Fruit fly (Drosophila melanogaster) whole organism, embryonic: Measurements from ENCODE around the gene Sk1.

ENCODE experiments used
- Asciz ChIP-seq: fragments of 200-800 bp; sonication (Bioruptor generic); optimal IDR thresholded peaks from 2 replicates; lab custom pipeline; 2017; ENCODE audit warnings: missing biosample characterization, mild to moderate bottlenecking, missing genetic modification characterization, missing genetic modification reagents
- Blimp-1 ChIP-seq: fragments of 200-800 bp; sonication (Bioruptor generic); optimal IDR thresholded peaks from 3 replicates; lab custom pipeline; 2018; ENCODE audit warnings: missing biosample characterization, missing genetic modification characterization, mild to moderate bottlenecking, moderate library complexity, missing genetic modification reagents
- Bteb2 ChIP-seq: fragments of 200-800 bp; sonication (Bioruptor generic); optimal IDR thresholded peaks from 2 replicates; lab custom pipeline; 2016; ENCODE audit warnings: missing biosample characterization, missing genetic modification characterization
- CG10274 ChIP-seq: fragments of 200-800 bp; sonication (Bioruptor generic); optimal IDR thresholded peaks from 3 replicates; lab custom pipeline; 2017; ENCODE audit warnings: missing biosample characterization, mild to moderate bottlenecking, missing genetic modification characterization
- CG10959 ChIP-seq: fragments of 200-800 bp; sonication (Bioruptor generic); IDR thresholded peaks from 2 replicates; pipeline ENCODE4 v1.3.6; 2022; ENCODE audit warnings: missing biosample characterization, missing genetic modification characterization
- CG11560 ChIP-seq: fragments of 200-800 bp; sonication (Bioruptor generic); IDR thresholded peaks from 3 replicates; pipeline ENCODE4 v1.3.6; 2022; ENCODE audit warnings: missing biosample characterization, missing genetic modification characterization
- CG11695 ChIP-seq: fragments of 200-800 bp; sonication (Bioruptor generic); IDR thresholded peaks from 3 replicates; pipeline ENCODE4 v1.3.6; 2022; ENCODE audit warnings: missing biosample characterization, missing genetic modification characterization
- CG13296 ChIP-seq: fragments of 200-800 bp; sonication (Bioruptor generic); optimal IDR thresholded peaks from 3 replicates; lab custom pipeline; 2018; ENCODE audit warnings: missing biosample characterization, mild to moderate bottlenecking, missing genetic modification characterization
- CG14441 ChIP-seq: fragments of 200-800 bp; sonication (Bioruptor generic); IDR thresholded peaks from 2 replicates; pipeline ENCODE4 v1.3.6; 2022; ENCODE audit warnings: missing biosample characterization, missing genetic modification characterization
- CG15073 ChIP-seq: fragments of 200-800 bp; sonication (Bioruptor generic); optimal IDR thresholded peaks from 2 replicates; lab custom pipeline; 2016; ENCODE audit warnings: missing biosample characterization, missing genetic modification characterization
- CG16779 ChIP-seq: fragments of 200-800 bp; sonication (Bioruptor generic); IDR thresholded peaks from 2 replicates; pipeline ENCODE4 v1.3.6; 2022; ENCODE audit warnings: missing biosample characterization, missing genetic modification characterization
- CG17328 ChIP-seq: fragments of 200-800 bp; sonication (Bioruptor generic); IDR thresholded peaks from 2 replicates; pipeline ENCODE4 v1.3.6; 2022; ENCODE audit warnings: missing biosample characterization, missing genetic modification characterization
- CG17612 ChIP-seq: fragments of 200-800 bp; sonication (Bioruptor generic); IDR thresholded peaks from 2 replicates; pipeline ENCODE4 v1.3.6; 2022; ENCODE audit warnings: missing biosample characterization, missing genetic modification characterization
- CG18599 ChIP-seq: fragments of 200-800 bp; sonication (Bioruptor generic); optimal IDR thresholded peaks from 3 replicates; lab custom pipeline; 2017; ENCODE audit warnings: missing biosample characterization, missing genetic modification characterization, mild to moderate bottlenecking, moderate library complexity, missing genetic modification reagents
- CG30431 ChIP-seq: fragments of 200-800 bp; sonication (Bioruptor generic); optimal IDR thresholded peaks from 2 replicates; lab custom pipeline; 2017; ENCODE audit warnings: missing biosample characterization, missing genetic modification characterization
- CG31365 ChIP-seq: fragments of 200-800 bp; sonication (Bioruptor generic); optimal IDR thresholded peaks from 2 replicates; lab custom pipeline; 2018; ENCODE audit warnings: missing biosample characterization, mild to moderate bottlenecking, missing genetic modification characterization
- CG3726 ChIP-seq: fragments of 200-800 bp; sonication (Bioruptor generic); IDR thresholded peaks from 3 replicates; pipeline ENCODE4, ENCODE4 v1.3.6; 2022; ENCODE audit warnings: missing biosample characterization, missing genetic modification characterization
- CG7745 ChIP-seq: fragments of 200-800 bp; sonication (Bioruptor generic); optimal IDR thresholded peaks from 2 replicates; lab custom pipeline; 2018; ENCODE audit warnings: missing biosample characterization, mild to moderate bottlenecking, missing genetic modification characterization, moderate library complexity
- CG9437 ChIP-seq: fragments of 200-800 bp; sonication (Bioruptor generic); optimal IDR thresholded peaks from 2 replicates; lab custom pipeline; 2018; ENCODE audit warnings: missing biosample characterization, mild to moderate bottlenecking, missing genetic modification characterization
- CG9797 ChIP-seq: fragments of 200-800 bp; sonication (Bioruptor generic); optimal IDR thresholded peaks from 3 replicates; lab custom pipeline; 2018; ENCODE audit warnings: missing biosample characterization, mild to moderate bottlenecking, missing genetic modification characterization
- CG9817 ChIP-seq: fragments of 200-800 bp; sonication (Bioruptor generic); optimal IDR thresholded peaks from 2 replicates; lab custom pipeline; 2018; ENCODE audit warnings: missing biosample characterization, mild to moderate bottlenecking, missing genetic modification characterization, moderate library complexity
- Ets65A ChIP-seq: fragments of 200-800 bp; sonication (Bioruptor generic); peaks from one replicate; lab custom pipeline; 2016; ENCODE audit warnings: missing biosample characterization, missing genetic modification characterization
- Fer1 ChIP-seq: fragments of 200-800 bp; sonication (Bioruptor generic); optimal IDR thresholded peaks from 2 replicates; lab custom pipeline; 2017; ENCODE audit warnings: missing biosample characterization, mild to moderate bottlenecking, missing genetic modification characterization
- Hey ChIP-seq: fragments of 200-800 bp; sonication (Bioruptor generic); optimal IDR thresholded peaks from 3 replicates; lab custom pipeline; 2018; ENCODE audit warnings: missing biosample characterization, mild to moderate bottlenecking, missing genetic modification characterization
- Hsf ChIP-seq: fragments of 200-800 bp; sonication (Bioruptor generic); optimal IDR thresholded peaks from 3 replicates; lab custom pipeline; 2016; ENCODE audit warnings: missing biosample characterization, missing genetic modification characterization
- Side ChIP-seq: fragments of 200-800 bp; sonication (Bioruptor generic); optimal IDR thresholded peaks from 2 replicates; lab custom pipeline; 2016; ENCODE audit warnings: missing biosample characterization, missing genetic modification characterization
- Sry-δ ChIP-seq: fragments of 200-800 bp; sonication (Bioruptor generic); optimal IDR thresholded peaks from 2 replicates; lab custom pipeline; 2016; ENCODE audit warnings: missing biosample characterization, missing genetic modification characterization
- Stat92E ChIP-seq, 3 experiments: fragments of >200 bp in 2 of 3; fragments of 200-800 bp in 1 of 3; sonication (Bioruptor generic) in 1 of 3; optimal IDR thresholded peaks; 2 replicates each; lab custom pipeline; 2017 to 2019; ENCODE audit warnings: missing biosample characterization in 3 of 3, missing genetic modification characterization in 3 of 3, mild to moderate bottlenecking in 1 of 3, moderate library complexity in 1 of 3
- chif ChIP-seq, 2 experiments: fragments of 200-800 bp; sonication (Bioruptor generic); optimal IDR thresholded peaks; 3 replicates each; lab custom pipeline; 2016; ENCODE audit warnings: missing biosample characterization in 2 of 2, missing genetic modification characterization in 2 of 2
- chm ChIP-seq: fragments of 200-800 bp; sonication (Bioruptor generic); IDR thresholded peaks from 2 replicates; pipeline ENCODE4 v1.3.6; 2022; ENCODE audit warnings: missing biosample characterization, missing genetic modification characterization
- corto ChIP-seq: fragments of 200-800 bp; sonication (Bioruptor generic); optimal IDR thresholded peaks from 2 replicates; lab custom pipeline; 2016; ENCODE audit warnings: missing biosample characterization, mild to moderate bottlenecking, missing genetic modification characterization, moderate library complexity
- dan ChIP-seq: fragments of 200-800 bp; sonication (Bioruptor generic); IDR thresholded peaks from 2 replicates; pipeline ENCODE4 v1.3.6; 2022; ENCODE audit warnings: missing biosample characterization, missing genetic modification characterization
- dpn ChIP-seq, 2 experiments: fragments of 200-800 bp; sonication (Bioruptor generic); optimal IDR thresholded peaks; 3 replicates each; lab custom pipeline; 2016; ENCODE audit warnings: missing biosample characterization in 2 of 2, missing genetic modification characterization in 2 of 2
- ems ChIP-seq: fragments of 200-800 bp; sonication (Bioruptor generic); optimal IDR thresholded peaks from 3 replicates; lab custom pipeline; 2016; ENCODE audit warnings: missing biosample characterization, missing genetic modification characterization
- esg ChIP-seq: fragments of 200-800 bp; sonication (Bioruptor generic); conservative IDR thresholded peaks from 2 replicates; pipeline ENCODE4 v1.3.6; 2022; ENCODE audit warnings: missing biosample characterization, missing genetic modification characterization
- eyg ChIP-seq: fragments of 200-800 bp; sonication (Bioruptor generic); optimal IDR thresholded peaks from 3 replicates; lab custom pipeline; 2016; ENCODE audit warnings: missing biosample characterization, missing genetic modification characterization
- fd3F ChIP-seq: fragments of 200-800 bp; sonication (Bioruptor generic); optimal IDR thresholded peaks from 2 replicates; lab custom pipeline; 2018; ENCODE audit warnings: missing biosample characterization, mild to moderate bottlenecking, missing genetic modification characterization, moderate library complexity
- fd64A ChIP-seq: fragments of 200-800 bp; sonication (Bioruptor generic); optimal IDR thresholded peaks from 3 replicates; lab custom pipeline; 2018; ENCODE audit warnings: missing biosample characterization, mild to moderate bottlenecking, missing genetic modification characterization
- fd96Cb ChIP-seq: fragments of 200-800 bp; sonication (Bioruptor generic); optimal IDR thresholded peaks from 2 replicates; lab custom pipeline; 2018; ENCODE audit warnings: missing biosample characterization, mild to moderate bottlenecking, missing genetic modification characterization, moderate library complexity
- fru ChIP-seq: fragments of >200 bp; optimal IDR thresholded peaks from 2 replicates; lab custom pipeline; 2017
- grn ChIP-seq: fragments of 200-800 bp; sonication (Bioruptor generic); optimal IDR thresholded peaks from 3 replicates; lab custom pipeline; 2017; ENCODE audit warnings: missing biosample characterization, missing genetic modification characterization
- jumu ChIP-seq: fragments of 200-800 bp; sonication (Bioruptor generic); optimal IDR thresholded peaks from 3 replicates; lab custom pipeline; 2016; ENCODE audit warnings: missing biosample characterization, missing genetic modification characterization
- kah ChIP-seq: fragments of 200-800 bp; sonication (Bioruptor generic); optimal IDR thresholded peaks from 2 replicates; lab custom pipeline; 2018; ENCODE audit warnings: missing biosample characterization, mild to moderate bottlenecking, missing genetic modification characterization
- kay ChIP-seq: fragments of 200-800 bp; sonication (Bioruptor generic); optimal IDR thresholded peaks from 2 replicates; lab custom pipeline; 2016; ENCODE audit warnings: missing biosample characterization, missing genetic modification characterization
- kni ChIP-seq: fragments of 200-800 bp; sonication (Bioruptor generic); optimal IDR thresholded peaks from 3 replicates; lab custom pipeline; 2017; ENCODE audit warnings: mild to moderate bottlenecking, missing biosample characterization, missing genetic modification reagents, missing genetic modification characterization
- mld ChIP-seq: fragments of 200-800 bp; sonication (Bioruptor generic); IDR thresholded peaks from 3 replicates; pipeline ENCODE4 v1.3.6; 2022; ENCODE audit warnings: missing biosample characterization, missing genetic modification characterization; ENCODE audit not compliant: partially characterized antibody
- psq ChIP-seq: fragments of 200-800 bp; sonication (Bioruptor generic); optimal IDR thresholded peaks from 2 replicates; lab custom pipeline; 2017; ENCODE audit warnings: missing biosample characterization, missing genetic modification characterization
- ro ChIP-seq: fragments of 200-800 bp; sonication (Bioruptor generic); IDR thresholded peaks from 2 replicates; pipeline ENCODE4 v1.3.6; 2022; ENCODE audit warnings: missing biosample characterization, missing genetic modification characterization
- tio ChIP-seq: fragments of 200-800 bp; sonication (Bioruptor generic); optimal IDR thresholded peaks from 2 replicates; lab custom pipeline; 2017; ENCODE audit warnings: missing biosample characterization, missing genetic modification characterization, inconsistent platforms
- twi ChIP-seq: fragments of 200-800 bp; optimal IDR thresholded peaks from 2 replicates; lab custom pipeline; 2019; ENCODE audit warnings: missing biosample characterization, mild to moderate bottlenecking, missing genetic modification characterization, moderate library complexity

The Sk1 gene

DNA sequence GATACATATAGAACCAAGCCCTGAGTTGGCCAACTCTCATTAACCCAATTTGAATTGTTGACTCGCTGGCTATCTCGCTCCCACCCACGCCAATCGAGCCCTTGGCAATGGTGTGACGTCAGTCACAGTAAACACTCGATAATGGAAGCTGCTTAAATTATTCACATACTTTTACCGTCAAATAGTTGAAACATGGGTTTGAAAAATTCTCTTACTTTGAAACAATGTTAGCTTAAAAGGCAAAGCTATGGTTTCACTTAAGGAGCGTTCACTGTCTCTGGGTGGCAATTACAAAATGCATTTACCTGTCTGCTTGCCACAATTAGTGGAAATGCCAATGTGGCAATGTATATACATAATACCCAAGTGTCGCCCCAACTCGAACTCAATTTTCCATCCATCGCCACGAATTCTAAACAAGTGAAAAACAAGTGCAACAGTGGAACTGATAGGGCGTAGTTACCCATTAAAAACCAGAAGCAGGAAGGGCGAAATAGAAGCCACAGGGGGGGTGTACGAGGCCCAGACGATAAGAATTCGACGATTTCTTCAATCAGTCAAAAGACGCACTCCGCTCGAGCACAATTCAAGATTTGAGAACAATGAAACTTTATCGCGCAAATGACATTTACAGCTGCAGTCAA lies 7.3 kb downstream of the Sk1 start (continued):
- TF ChIP-seq Asciz (GFP tag; lab: Kevin White, UChicago): peak; percentile 75
- TF ChIP-seq CG9817: peak; percentile 89
- TF ChIP-seq CG15073 (GFP tag; lab: Kevin White, UChicago): no peak
- peak; percentile 73 for TF ChIP-seq Bteb2 (GFP tag; lab: Kevin White, UChicago)
- TF ChIP-seq Blimp-1: peak; percentile 76
- peak; percentile 85 for TF ChIP-seq fd96Cb (tag; lab: Kevin White, UChicago)
- peak; percentile 77 for TF ChIP-seq tio (GFP tag; lab: Kevin White, UChicago)
- TF ChIP-seq dan: peak; percentile 55
- peak; percentile 81 for TF ChIP-seq chm (GFP tag; lab: Robert Waterston, UW)
- peak; percentile 85 for TF ChIP-seq Side (GFP tag; lab: Kevin White, UChicago)
- TF ChIP-seq CG10274 (GFP tag; lab: Kevin White, UChicago): peak; percentile 71
- TF ChIP-seq corto (GFP tag; lab: Kevin White, UChicago): no peak
- TF ChIP-seq Ets65A (GFP tag; lab: Kevin White, UChicago): peak; percentile 98
- peak; percentile 83 for TF ChIP-seq Hsf (GFP tag; lab: Kevin White, UChicago)
- TF ChIP-seq CG18599 (GFP tag; lab: Kevin White, UChicago): peak; percentile 92
- TF ChIP-seq CG13296 (GFP tag; lab: Kevin White, UChicago): peak; percentile 90
- TF ChIP-seq kah (GFP tag; lab: Kevin White, UChicago): peak; percentile 80
- TF ChIP-seq eyg: peak; percentile 84
- peak; percentile 59 for TF ChIP-seq CG9437 (GFP tag; lab: Kevin White, UChicago)
- TF ChIP-seq Stat92E (GFP tag; optimal IDR thresholded peaks at IDR 0.05; lab: Kevin White, UChicago): no peak
- TF ChIP-seq CG17328 (GFP tag; lab: Robert Waterston, UW): peak; percentile 88
- no peak for TF ChIP-seq psq
- peak; percentile 85 to 88 for TF ChIP-seq dpn (GFP tag; optimal IDR thresholded peaks at IDR 0.05; lab: Kevin White, UChicago)
- peak; percentile 60 for TF ChIP-seq kni
- peak; percentile 70 for TF ChIP-seq twi (tag; lab: Kevin White, UChicago)
- peak; percentile 80 for TF ChIP-seq fd3F
- peak; percentile 62; the same call in 1 of the 3 replicates for TF ChIP-seq CG3726
- TF ChIP-seq CG7745 (tag; lab: Kevin White, UChicago): no peak
- peak; percentile 62 for TF ChIP-seq CG10959 (GFP tag; lab: Robert Waterston, UW)
- TF ChIP-seq CG31365 (tag; lab: Kevin White, UChicago): peak; percentile 67
- TF ChIP-seq CG30431 (GFP tag; lab: Kevin White, UChicago): peak; percentile 72
- 0 out of 2 replicates have a peak, but pooled peaks have one; percentile 26 for TF ChIP-seq ro
- peak; percentile 80 for TF ChIP-seq CG17612 (GFP tag; lab: Robert Waterston, UW)
- TF ChIP-seq mld (GFP tag; lab: Robert Waterston, UW): no peak
- peak; percentile 88 for TF ChIP-seq Fer1 (GFP tag; lab: Kevin White, UChicago)
- TF ChIP-seq esg (GFP tag; lab: Robert Waterston, UW): peak; percentile 83
- TF ChIP-seq Hey (tag; lab: Kevin White, UChicago): peak; percentile 60
- peak; percentile 87 for TF ChIP-seq CG11695
- peak; percentile 64; the same call in 1 of the 2 replicates for TF ChIP-seq CG16779 (GFP tag; lab: Robert Waterston, UW)
- TF ChIP-seq CG14441 (GFP tag; lab: Robert Waterston, UW): peak; percentile 91
- TF ChIP-seq jumu (GFP tag; lab: Kevin White, UChicago): peak; percentile 85
- TF ChIP-seq kay (GFP tag; lab: Kevin White, UChicago): peak; percentile 61
- peak; percentile 49 for TF ChIP-seq Sry-δ (GFP tag; lab: Kevin White, UChicago)
- peak; percentile 86 to 88 for TF ChIP-seq chif (GFP tag; optimal IDR thresholded peaks at IDR 0.05; lab: Kevin White, UChicago)
- TF ChIP-seq fd64A: peak; percentile 75
- TF ChIP-seq CG11560: peak; percentile 79; the same call in 2 of the 3 replicates
- peak; percentile 85 for TF ChIP-seq ems (GFP tag; lab: Kevin White, UChicago)
- TF ChIP-seq CG9797: no peak
- peak; percentile 46 for TF ChIP-seq grn (GFP tag; lab: Kevin White, UChicago)
- TF ChIP-seq fru (lab: Kevin White, UChicago): no peak
